Worm (Caenorhabditis elegans) whole organism, midembryonic: ENCODE results near the gene pcp-5.

Experiments
- T22C8.4 ChIP-seq: fragments of 200-800 bp; sonication (Bioruptor generic); IDR thresholded peaks from 2 replicates; pipeline ENCODE4 v1.3.6; 2022; ENCODE audit warnings: missing genetic modification characterization, missing compliant biosample characterization
- cog-1 ChIP-seq: sonication (generic microtip); optimal IDR thresholded peaks from 2 replicates; lab custom pipeline; 2016; ENCODE audit warnings: missing genetic modification characterization, missing compliant biosample characterization
- flt-1 ChIP-seq: fragments of 200-800 bp; sonication (Bioruptor generic); IDR thresholded peaks from 2 replicates; pipeline ENCODE4 v1.3.6; 2022; ENCODE audit warnings: missing genetic modification characterization, missing compliant biosample characterization
- klf-2 ChIP-seq: fragments of 200-800 bp; sonication (Bioruptor generic); conservative IDR thresholded peaks from 2 replicates; pipeline ENCODE4 v1.3.6; 2022; ENCODE audit warnings: missing genetic modification reagents, missing genetic modification characterization, missing compliant biosample characterization
- med-1 ChIP-seq: sonication (generic microtip); optimal IDR thresholded peaks from 2 replicates; lab custom pipeline; 2017; ENCODE audit warnings: missing genetic modification characterization, mild to moderate bottlenecking, missing compliant biosample characterization, antibody characterized with exemption, missing genetic modification reagents; ENCODE audit not compliant: insufficient read depth
- ref-1 ChIP-seq: fragments of 200-800 bp; sonication (Bioruptor generic); conservative IDR thresholded peaks from 2 replicates; pipeline ENCODE4 v1.3.6; 2022; ENCODE audit warnings: missing genetic modification reagents, missing genetic modification characterization, missing compliant biosample characterization
- tab-1 ChIP-seq: fragments of 200-800 bp; sonication (Bioruptor generic); IDR thresholded peaks from 2 replicates; pipeline ENCODE4 v1.3.6; 2022; ENCODE audit warnings: missing genetic modification characterization, missing compliant biosample characterization
- ztf-23 ChIP-seq: fragments of 200-800 bp; sonication (Bioruptor generic); IDR thresholded peaks from 2 replicates; pipeline ENCODE4 v1.3.6; 2022; ENCODE audit warnings: missing genetic modification reagents, missing genetic modification characterization, missing compliant biosample characterization
- ztf-29 ChIP-seq: fragments of 200-800 bp; sonication (Bioruptor generic); IDR thresholded peaks from 2 replicates; pipeline ENCODE4 v1.3.6; 2022; ENCODE audit warnings: missing genetic modification reagents, missing genetic modification characterization, missing compliant biosample characterization

pcp-5 gene

ce11 chrIII:7889036-7889435, 18.4 kb downstream of the pcp-5 start:
- TF ChIP-seq ztf-23 (GFP tag; lab: Robert Waterston, UW) (no peak), cog-1 (tag; lab: Kevin White, UChicago) (no peak), flt-1 (GFP tag; lab: Robert Waterston, UW) (no peak), T22C8.4 (GFP tag; lab: Robert Waterston, UW) (no peak), med-1 (GFP tag; lab: Kevin White, UChicago) (no peak), tab-1 (no peak)

- no peak for TF ChIP-seq med-1 (GFP tag; lab: Kevin White, UChicago)
- TF ChIP-seq ztf-23 (GFP tag; lab: Robert Waterston, UW), result no peak
- no peak for TF ChIP-seq ref-1 (GFP tag; lab: Robert Waterston, UW)
- TF ChIP-seq cog-1 (tag; lab: Kevin White, UChicago), result no peak
- TF ChIP-seq ztf-29 (GFP tag; lab: Robert Waterston, UW), result no peak
- TF ChIP-seq T22C8.4 (GFP tag; lab: Robert Waterston, UW), result no peak
- TF ChIP-seq flt-1 (GFP tag; lab: Robert Waterston, UW), result no peak
- no peak for TF ChIP-seq klf-2
- TF ChIP-seq tab-1, result no peak
These were observed 22.6 kb downstream of the pcp-5 start, which contains the start of gene ZK688.11 for ce11 chrIII:7884863-7885262. Gene ZK688.11, minus strand, starts transcription at chrIII:7884963.

- no peak for TF ChIP-seq cog-1 (tag; lab: Kevin White, UChicago)
- TF ChIP-seq ref-1 (GFP tag; lab: Robert Waterston, UW), result no peak
- TF ChIP-seq tab-1, result no peak
These were observed 24.5 kb downstream of the pcp-5 start, which contains the start of gene ZK688.9 for ce11 chrIII:7882900-7883299. Gene ZK688.9, minus strand, starts transcription at chrIII:7883000.

ce11 chrIII:7880132-7880715, 27.2 kb downstream of the pcp-5 start:
- TF ChIP-seq ref-1 (GFP tag; lab: Robert Waterston, UW) (no peak), T22C8.4 (GFP tag; lab: Robert Waterston, UW) (no peak), ztf-29 (GFP tag; lab: Robert Waterston, UW) (no peak), ztf-23 (GFP tag; lab: Robert Waterston, UW) (no peak), med-1 (GFP tag; lab: Kevin White, UChicago) (no peak), flt-1 (GFP tag; lab: Robert Waterston, UW) (no peak)

ce11 chrIII:7878852-7879329, 28.5 kb downstream of the pcp-5 start, which contains the start of gene sup-18:
Gene sup-18, minus strand, starts transcription at chrIII:7878902.
- TF ChIP-seq cog-1 (tag; lab: Kevin White, UChicago) (no peak), ref-1 (GFP tag; lab: Robert Waterston, UW) (no peak), klf-2 (no peak), med-1 (GFP tag; lab: Kevin White, UChicago) (no peak), ztf-29 (GFP tag; lab: Robert Waterston, UW) (no peak), flt-1 (GFP tag; lab: Robert Waterston, UW) (no peak), ztf-23 (GFP tag; lab: Robert Waterston, UW) (no peak), T22C8.4 (GFP tag; lab: Robert Waterston, UW) (no peak), tab-1 (no peak)

ce11 chrIII:7877090-7877489, 30.3 kb downstream of the pcp-5 start:
- TF ChIP-seq ref-1 (GFP tag; lab: Robert Waterston, UW), result no peak
- TF ChIP-seq klf-2, result no peak
- TF ChIP-seq cog-1 (tag; lab: Kevin White, UChicago), result no peak
- TF ChIP-seq tab-1, result no peak
- TF ChIP-seq ztf-29 (GFP tag; lab: Robert Waterston, UW), result no peak
- no peak for TF ChIP-seq flt-1 (GFP tag; lab: Robert Waterston, UW)
- TF ChIP-seq med-1 (GFP tag; lab: Kevin White, UChicago), result no peak
- TF ChIP-seq T22C8.4 (GFP tag; lab: Robert Waterston, UW), result no peak
- no peak for TF ChIP-seq ztf-23 (GFP tag; lab: Robert Waterston, UW)

- TF ChIP-seq med-1 (GFP tag; lab: Kevin White, UChicago) (no peak), ztf-29 (GFP tag; lab: Robert Waterston, UW) (no peak), ref-1 (GFP tag; lab: Robert Waterston, UW) (no peak), flt-1 (GFP tag; lab: Robert Waterston, UW) (no peak), T22C8.4 (GFP tag; lab: Robert Waterston, UW) (no peak), klf-2 (no peak), tab-1 (no peak), ztf-23 (GFP tag; lab: Robert Waterston, UW) (no peak), cog-1 (tag; lab: Kevin White, UChicago) (no peak)
These were observed 33.9 kb downstream of the pcp-5 start, which contains the start of gene tyr-1 for ce11 chrIII:7873481-7873880. Gene tyr-1, plus strand, starts transcription at chrIII:7873781.

ce11 chrIII:7872776-7873175, 34.6 kb downstream of the pcp-5 start:
- no peak for TF ChIP-seq klf-2
- TF ChIP-seq tab-1, result no peak
- TF ChIP-seq T22C8.4 (GFP tag; lab: Robert Waterston, UW), result no peak
- no peak for TF ChIP-seq flt-1 (GFP tag; lab: Robert Waterston, UW)
- no peak for TF ChIP-seq ztf-23 (GFP tag; lab: Robert Waterston, UW)
- no peak for TF ChIP-seq med-1 (GFP tag; lab: Kevin White, UChicago)
- no peak for TF ChIP-seq cog-1 (tag; lab: Kevin White, UChicago)

ce11 chrIII:7866189-7866588, 41.2 kb downstream of the pcp-5 start, which contains the start of gene cup-4:
Gene cup-4, plus strand, starts transcription at chrIII:7866489.
- TF ChIP-seq tab-1, result no peak
- no peak for TF ChIP-seq cog-1 (tag; lab: Kevin White, UChicago)
